Fruit fly (Drosophila melanogaster) whole organism, embryonic: ENCODE results near the gene CG17221.

ENCODE experiments used
- Aef1 ChIP-seq: fragments of 200-800 bp; sonication (Bioruptor generic); IDR thresholded peaks from 3 replicates; pipeline ENCODE4 v1.3.6; 2022; ENCODE audit warnings: missing biosample characterization, missing genetic modification characterization
- CG10147 ChIP-seq: fragments of 200-800 bp; sonication (Bioruptor generic); optimal IDR thresholded peaks from 2 replicates; lab custom pipeline; 2019; ENCODE audit warnings: missing biosample characterization, mild to moderate bottlenecking, missing genetic modification characterization, moderate library complexity
- CG1024 ChIP-seq: fragments of 200-800 bp; sonication (Bioruptor generic); IDR thresholded peaks from 2 replicates; pipeline ENCODE4 v1.3.6; 2022; ENCODE audit warnings: missing biosample characterization, missing genetic modification characterization
- CG12155 ChIP-seq: fragments of 200-800 bp; sonication (Bioruptor generic); optimal IDR thresholded peaks from 3 replicates; lab custom pipeline; 2016; ENCODE audit warnings: missing biosample characterization, missing genetic modification characterization
- CG13287 ChIP-seq: fragments of 200-800 bp; sonication (Bioruptor generic); IDR thresholded peaks from 2 replicates; pipeline ENCODE4 v1.3.6; 2022; ENCODE audit warnings: missing biosample characterization, missing genetic modification characterization; ENCODE audit not compliant: partially characterized antibody
- CG13424 ChIP-seq: fragments of 200-800 bp; sonication (Bioruptor generic); optimal IDR thresholded peaks from 2 replicates; lab custom pipeline; 2019; ENCODE audit warnings: missing biosample characterization, mild to moderate bottlenecking, missing genetic modification characterization, moderate library complexity
- CG14710 ChIP-seq: fragments of 200-800 bp; sonication (Bioruptor generic); optimal IDR thresholded peaks from 3 replicates; lab custom pipeline; 2019; ENCODE audit warnings: missing biosample characterization, mild to moderate bottlenecking, missing genetic modification characterization, moderate library complexity
- CG15514 ChIP-seq: fragments of 200-800 bp; sonication (Bioruptor generic); optimal IDR thresholded peaks from 3 replicates; lab custom pipeline; 2017; ENCODE audit warnings: missing biosample characterization, missing genetic modification characterization, mild to moderate bottlenecking, moderate library complexity, missing genetic modification reagents
- CG17385 ChIP-seq: fragments of 200-800 bp; sonication (Bioruptor generic); optimal IDR thresholded peaks from 3 replicates; lab custom pipeline; 2018; ENCODE audit warnings: missing biosample characterization, mild to moderate bottlenecking, missing genetic modification characterization
- CG17912 ChIP-seq: fragments of 200-800 bp; sonication (Bioruptor generic); optimal IDR thresholded peaks from 2 replicates; lab custom pipeline; 2018; ENCODE audit warnings: missing biosample characterization, mild to moderate bottlenecking, missing genetic modification characterization
- CG2116 ChIP-seq: fragments of 200-800 bp; sonication (Bioruptor generic); optimal IDR thresholded peaks from 3 replicates; lab custom pipeline; 2018; ENCODE audit warnings: missing biosample characterization, mild to moderate bottlenecking, missing genetic modification characterization
- CG30020 ChIP-seq: fragments of 200-800 bp; optimal IDR thresholded peaks from 2 replicates; lab custom pipeline; 2019; ENCODE audit warnings: missing biosample characterization, mild to moderate bottlenecking, missing genetic modification characterization, moderate library complexity
- CG30403 ChIP-seq: fragments of 200-800 bp; sonication (Bioruptor generic); optimal IDR thresholded peaks from 3 replicates; lab custom pipeline; 2016; ENCODE audit warnings: missing biosample characterization, missing genetic modification characterization
- CG34422 ChIP-seq: fragments of 200-800 bp; sonication (Bioruptor generic); IDR thresholded peaks from 3 replicates; pipeline ENCODE4 v1.3.6; 2022; ENCODE audit warnings: missing biosample characterization, missing genetic modification characterization
- CG3847 ChIP-seq: fragments of 200-800 bp; sonication (Bioruptor generic); IDR thresholded peaks from 2 replicates; pipeline ENCODE4 v1.3.6; 2022; ENCODE audit warnings: missing biosample characterization, missing genetic modification characterization
- CG42726 ChIP-seq: fragments of 200-800 bp; sonication (Bioruptor generic); IDR thresholded peaks from 2 replicates; pipeline ENCODE4 v1.3.6; 2022; ENCODE audit warnings: missing biosample characterization, missing genetic modification characterization; ENCODE audit not compliant: partially characterized antibody
- CG4360 ChIP-seq: fragments of 200-800 bp; sonication (Bioruptor generic); IDR thresholded peaks from 2 replicates; pipeline ENCODE4 v1.3.6; 2022; ENCODE audit warnings: missing biosample characterization, missing genetic modification characterization
- CG6683 ChIP-seq: fragments of 200-800 bp; sonication (Bioruptor generic); optimal IDR thresholded peaks from 2 replicates; lab custom pipeline; 2017; ENCODE audit warnings: missing biosample characterization, mild to moderate bottlenecking, missing genetic modification characterization, missing genetic modification reagents
- CG9876 ChIP-seq: fragments of 200-800 bp; sonication (Bioruptor generic); optimal IDR thresholded peaks from 2 replicates; lab custom pipeline; 2016; ENCODE audit warnings: missing biosample characterization, missing genetic modification characterization
- CHES-1-like ChIP-seq: fragments of 200-800 bp; sonication (Bioruptor generic); optimal IDR thresholded peaks from 2 replicates; lab custom pipeline; 2016; ENCODE audit warnings: missing biosample characterization, missing genetic modification characterization
- Doc2 ChIP-seq: fragments of 200-800 bp; sonication (Bioruptor generic); IDR thresholded peaks from 2 replicates; pipeline ENCODE4 v1.3.6; 2022; ENCODE audit warnings: missing biosample characterization, missing genetic modification characterization
- Dref ChIP-seq: fragments of 200-800 bp; sonication (Bioruptor generic); IDR thresholded peaks from 2 replicates; pipeline ENCODE4 v1.3.6; 2022; ENCODE audit warnings: missing biosample characterization, missing genetic modification characterization
- Ets97D ChIP-seq: fragments of 200-800 bp; sonication (Bioruptor generic); optimal IDR thresholded peaks from 3 replicates; lab custom pipeline; 2016; ENCODE audit warnings: missing biosample characterization, missing genetic modification characterization
- HLH4C ChIP-seq: fragments of 200-800 bp; sonication (Bioruptor generic); IDR thresholded peaks from 3 replicates; pipeline ENCODE4 v1.3.6; 2022; ENCODE audit warnings: missing biosample characterization, missing genetic modification characterization; ENCODE audit not compliant: partially characterized antibody
- HmgZ ChIP-seq: fragments of 200-800 bp; sonication (Bioruptor generic); optimal IDR thresholded peaks from 2 replicates; lab custom pipeline; 2018; ENCODE audit warnings: missing biosample characterization, mild to moderate bottlenecking, missing genetic modification characterization
- Hmr ChIP-seq: fragments of 200-800 bp; sonication (Bioruptor generic); optimal IDR thresholded peaks from 3 replicates; lab custom pipeline; 2017; ENCODE audit warnings: mild to moderate bottlenecking, missing biosample characterization, missing genetic modification reagents, missing genetic modification characterization
- MBD-R2 ChIP-seq: fragments of 200-800 bp; sonication (Bioruptor generic); IDR thresholded peaks from 2 replicates; pipeline ENCODE4 v1.3.6; 2022; ENCODE audit warnings: missing biosample characterization, missing genetic modification characterization
- Med ChIP-seq: fragments of 200-800 bp; sonication (Bioruptor generic); peaks from one replicate; lab custom pipeline; 2016; ENCODE audit warnings: missing biosample characterization, missing genetic modification characterization, mild to moderate bottlenecking, inconsistent platforms, moderate library complexity
- Meics ChIP-seq: fragments of 200-800 bp; sonication (Bioruptor generic); optimal IDR thresholded peaks from 2 replicates; lab custom pipeline; 2017; ENCODE audit warnings: missing biosample characterization, mild to moderate bottlenecking, missing genetic modification characterization
- Myb ChIP-seq: fragments of 200-800 bp; sonication (Bioruptor generic); optimal IDR thresholded peaks from 2 replicates; lab custom pipeline; 2016; ENCODE audit warnings: missing biosample characterization, missing genetic modification characterization
- NfI ChIP-seq: fragments of 200-800 bp; sonication (Bioruptor generic); optimal IDR thresholded peaks from 3 replicates; lab custom pipeline; 2018; ENCODE audit warnings: missing biosample characterization, mild to moderate bottlenecking, missing genetic modification characterization, moderate library complexity
- Rfx ChIP-seq: fragments of 200-800 bp; sonication (Bioruptor generic); IDR thresholded peaks from 2 replicates; pipeline ENCODE4 v1.3.6; 2022; ENCODE audit warnings: missing biosample characterization, missing genetic modification characterization
- Six4 ChIP-seq: fragments of 200-800 bp; sonication (Bioruptor generic); optimal IDR thresholded peaks from 2 replicates; lab custom pipeline; 2016; ENCODE audit warnings: missing biosample characterization, missing genetic modification characterization
- Stat92E ChIP-seq, 3 experiments: fragments of >200 bp in 2 of 3; fragments of 200-800 bp in 1 of 3; sonication (Bioruptor generic) in 1 of 3; optimal IDR thresholded peaks; 2 replicates each; lab custom pipeline; 2017 to 2019; ENCODE audit warnings: missing biosample characterization in 3 of 3, missing genetic modification characterization in 3 of 3, mild to moderate bottlenecking in 1 of 3, moderate library complexity in 1 of 3
- bbx ChIP-seq: fragments of 200-800 bp; sonication (Bioruptor generic); IDR thresholded peaks from 2 replicates; pipeline ENCODE4 v1.3.6; 2022; ENCODE audit warnings: missing biosample characterization, missing genetic modification characterization; ENCODE audit not compliant: partially characterized antibody
- cad ChIP-seq: fragments of >200 bp; optimal IDR thresholded peaks from 2 replicates; lab custom pipeline; 2017; ENCODE audit warnings: missing biosample characterization, missing genetic modification characterization
- ci ChIP-seq: fragments of 200-800 bp; sonication (Bioruptor generic); IDR thresholded peaks from 3 replicates; pipeline ENCODE4 v1.3.6; 2022; ENCODE audit warnings: missing biosample characterization, missing genetic modification characterization
- corto ChIP-seq: fragments of 200-800 bp; sonication (Bioruptor generic); optimal IDR thresholded peaks from 2 replicates; lab custom pipeline; 2016; ENCODE audit warnings: missing biosample characterization, mild to moderate bottlenecking, missing genetic modification characterization, moderate library complexity
- crp ChIP-seq, 2 experiments: fragments of 200-800 bp; sonication (Bioruptor generic); optimal IDR thresholded peaks; 2 replicates in 1 of 2; 3 replicates in 1 of 2; lab custom pipeline; 2017; ENCODE audit warnings: missing biosample characterization in 2 of 2, missing genetic modification characterization in 2 of 2, mild to moderate bottlenecking in 1 of 2, moderate library complexity in 1 of 2
- dysf ChIP-seq: fragments of 200-800 bp; sonication (Bioruptor generic); IDR thresholded peaks from 3 replicates; pipeline ENCODE4 v1.3.6; 2022; ENCODE audit warnings: missing biosample characterization, missing genetic modification characterization
- lab ChIP-seq: fragments of 200-800 bp; sonication (Bioruptor generic); optimal IDR thresholded peaks from 3 replicates; lab custom pipeline; 2017; ENCODE audit warnings: missing biosample characterization, missing genetic modification characterization, mild to moderate bottlenecking, moderate library complexity, missing genetic modification reagents
- lilli ChIP-seq: fragments of 200-800 bp; sonication (Bioruptor generic); optimal IDR thresholded peaks from 3 replicates; lab custom pipeline; 2016; ENCODE audit warnings: missing biosample characterization, missing genetic modification characterization
- luna ChIP-seq: fragments of 200-800 bp; sonication (Bioruptor generic); optimal IDR thresholded peaks from 2 replicates; lab custom pipeline; 2016; ENCODE audit warnings: missing biosample characterization, missing genetic modification characterization
- onecut ChIP-seq: fragments of 200-800 bp; sonication (Bioruptor generic); IDR thresholded peaks from 2 replicates; pipeline ENCODE4 v1.3.6; 2022; ENCODE audit warnings: missing biosample characterization, missing genetic modification characterization
- pfk ChIP-seq: fragments of 200-800 bp; sonication (Bioruptor generic); optimal IDR thresholded peaks from 2 replicates; lab custom pipeline; 2018; ENCODE audit warnings: missing biosample characterization, mild to moderate bottlenecking, missing genetic modification characterization, moderate library complexity
- pzg ChIP-seq: fragments of 200-800 bp; sonication (Bioruptor generic); optimal IDR thresholded peaks from 3 replicates; lab custom pipeline; 2018; ENCODE audit warnings: missing biosample characterization, mild to moderate bottlenecking, missing genetic modification characterization, moderate library complexity
- unpg ChIP-seq: fragments of 200-800 bp; sonication (Bioruptor generic); optimal IDR thresholded peaks from 3 replicates; lab custom pipeline; 2018; ENCODE audit warnings: missing biosample characterization, mild to moderate bottlenecking, missing genetic modification characterization, moderate library complexity
- zfh1 ChIP-seq: fragments of 200-800 bp; sonication (Bioruptor generic); IDR thresholded peaks from 3 replicates; pipeline ENCODE4 v1.3.6; 2022; ENCODE audit warnings: missing biosample characterization, missing genetic modification characterization

Gene CG17221

dm6 chr2L:3029012-3029411 lies 10.8 kb upstream of the CG17221 start, which contains the start of the genes Sf3b2 and CG17219 (continued):
- peak; percentile 28 for TF ChIP-seq NfI (GFP tag; lab: Kevin White, UChicago)
- TF ChIP-seq unpg (GFP tag; lab: Kevin White, UChicago) = no peak
- TF ChIP-seq Six4 = no peak

- TF ChIP-seq CG12155 (GFP tag; lab: Kevin White, UChicago) = no peak
- TF ChIP-seq corto = no peak
- TF ChIP-seq CG13424 = peak; percentile 11
- 0 out of 2 replicates have a peak, but pooled peaks have one; percentile 15 for TF ChIP-seq CG1024 (GFP tag; lab: Robert Waterston, UW)
- TF ChIP-seq Stat92E (GFP tag; optimal IDR thresholded peaks at IDR 0.05; lab: Kevin White, UChicago) = peak in 1 of 3 experiments; percentile 55
- peak; percentile 50 for TF ChIP-seq cad (GFP tag; lab: Kevin White, UChicago)
- peak; percentile 6 for TF ChIP-seq CHES-1-like
- peak; percentile 52 for TF ChIP-seq Med
- peak; percentile 0 for TF ChIP-seq CG17912 (GFP tag; lab: Kevin White, UChicago)
- peak; percentile 51 for TF ChIP-seq CG30020 (tag; lab: Kevin White, UChicago)
- peak; percentile 76 for TF ChIP-seq ci (GFP tag; lab: Robert Waterston, UW)
- peak; percentile 56 for TF ChIP-seq pzg (GFP tag; lab: Kevin White, UChicago)
- no peak for TF ChIP-seq Doc2
- no peak for TF ChIP-seq CG6683
- TF ChIP-seq HmgZ (tag; lab: Kevin White, UChicago) = peak; percentile 55
- TF ChIP-seq CG34422 (GFP tag; lab: Robert Waterston, UW) = peak; percentile 76; the same call in 2 of the 3 replicates
- TF ChIP-seq MBD-R2 (GFP tag; lab: Robert Waterston, UW) = peak; percentile 85
- TF ChIP-seq pfk (GFP tag; lab: Kevin White, UChicago) = peak; percentile 1
- TF ChIP-seq Meics (GFP tag; lab: Kevin White, UChicago) = peak; percentile 25
- TF ChIP-seq Ets97D (GFP tag; lab: Kevin White, UChicago) = peak; percentile 24
- TF ChIP-seq CG15514 = peak; percentile 32
- TF ChIP-seq luna (GFP tag; lab: Kevin White, UChicago) = no peak
- no peak for TF ChIP-seq CG10147
- peak; percentile 35; the same call in 1 of the 2 replicates for TF ChIP-seq CG13287 (GFP tag; lab: Robert Waterston, UW)
- TF ChIP-seq CG30403 (GFP tag; lab: Kevin White, UChicago) = no peak
- 0 out of 2 replicates have a peak, but pooled peaks have one; percentile 12 for TF ChIP-seq bbx (GFP tag; lab: Robert Waterston, UW)
- peak; percentile 46; the same call in 1 of the 3 replicates for TF ChIP-seq Aef1 (GFP tag; lab: Robert Waterston, UW)
- peak; percentile 63; the same call in 1 of the 2 replicates for TF ChIP-seq CG42726 (GFP tag; lab: Robert Waterston, UW)
- peak; percentile 43 for TF ChIP-seq CG17385 (GFP tag; lab: Kevin White, UChicago)
- no peak for TF ChIP-seq Hmr
- TF ChIP-seq HLH4C (GFP tag; lab: Robert Waterston, UW) = no peak
- 0 out of 3 replicates have a peak, but pooled peaks have one; percentile 26 for TF ChIP-seq zfh1 (GFP tag; lab: Robert Waterston, UW)
- peak; percentile 67 for TF ChIP-seq onecut (GFP tag; lab: Robert Waterston, UW)
- peak; percentile 2 to 86 for TF ChIP-seq crp (GFP tag; optimal IDR thresholded peaks at IDR 0.05; lab: Kevin White, UChicago)
- TF ChIP-seq CG3847 (GFP tag; lab: Robert Waterston, UW) = peak; percentile 67
- no peak for TF ChIP-seq dysf
- TF ChIP-seq CG2116 (GFP tag; lab: Kevin White, UChicago) = peak; percentile 18
- peak; percentile 63 for TF ChIP-seq Myb (GFP tag; lab: Kevin White, UChicago)
- TF ChIP-seq CG9876 (GFP tag; lab: Kevin White, UChicago) = no peak
- TF ChIP-seq Rfx (GFP tag; lab: Robert Waterston, UW) = peak; percentile 14; the same call in 1 of the 2 replicates
- TF ChIP-seq CG14710 = peak; percentile 9
- peak; percentile 37 for TF ChIP-seq Dref
- no peak for TF ChIP-seq lab (GFP tag; lab: Kevin White, UChicago)
- TF ChIP-seq lilli (GFP tag; lab: Kevin White, UChicago) = peak; percentile 18
- TF ChIP-seq CG4360 (GFP tag; lab: Robert Waterston, UW) = peak; percentile 86
Measured at dm6 chr2L:3030350-3030749, 9.4 kb upstream of the CG17221 start, which contains the start of gene GABPI. GABPI (plus strand) TSS chr2L:3030539.
